Fruit fly (Drosophila melanogaster): Measurements from ENCODE around the gene CG13042.

Gene CG13042

dm6 chr3L:16337739-16338138, 29.5 kb upstream of the CG13042 start (continued):
- TF ChIP-seq gsb-n (tag; optimal IDR thresholded peaks at IDR 0.05) = no peak
- no peak for TF ChIP-seq nerfin-1 (tag; optimal IDR thresholded peaks at IDR 0.05)
- no peak for TF ChIP-seq CG3995 (GFP tag; optimal IDR thresholded peaks at IDR 0.05)
- peak; percentile 47 for TF ChIP-seq Awh (GFP tag; IDR thresholded peaks at IDR 0.05)
- TF ChIP-seq CG32532 (GFP tag; IDR thresholded peaks at IDR 0.05) = 0 out of 2 replicates have a peak, but pooled peaks have one; percentile 10
- no peak for TF ChIP-seq danr (GFP tag; IDR thresholded peaks at IDR 0.05)
- no peak for TF ChIP-seq CG3726 (GFP tag; IDR thresholded peaks at IDR 0.05)
- TF ChIP-seq pros (GFP tag; optimal IDR thresholded peaks at IDR 0.05) = peak; percentile 62
- no peak for TF ChIP-seq CG9437 (GFP tag; optimal IDR thresholded peaks at IDR 0.05)
- no peak for TF ChIP-seq Chrac-16 (GFP tag; optimal IDR thresholded peaks at IDR 0.05)
- no peak for TF ChIP-seq Adf1 (GFP tag; IDR thresholded peaks at IDR 0.05)
- no peak for TF ChIP-seq CG3407 (GFP tag; optimal IDR thresholded peaks at IDR 0.05)
- no peak for TF ChIP-seq CG11398 (GFP tag; optimal IDR thresholded peaks at IDR 0.05)
- TF ChIP-seq CG16863 (GFP tag; optimal IDR thresholded peaks at IDR 0.05) = no peak
- TF ChIP-seq oc (tag; optimal IDR thresholded peaks at IDR 0.05) = peak; percentile 47
- TF ChIP-seq ftz-f1 (GFP tag; optimal IDR thresholded peaks at IDR 0.05) = peak; percentile 48
- no peak for TF ChIP-seq sim (GFP tag; IDR thresholded peaks at IDR 0.05)
- TF ChIP-seq CG17568 (GFP tag; optimal IDR thresholded peaks at IDR 0.05) = no peak
- peak; percentile 61 for TF ChIP-seq onecut (GFP tag; IDR thresholded peaks at IDR 0.05)
- 0 out of 2 replicates have a peak, but pooled peaks have one; percentile 10 for TF ChIP-seq CG43689 (GFP tag; IDR thresholded peaks at IDR 0.05)
- peak; percentile 66 for TF ChIP-seq sd (tag; optimal IDR thresholded peaks at IDR 0.05)
- no peak for TF ChIP-seq zf30C (GFP tag; optimal IDR thresholded peaks at IDR 0.05)
- TF ChIP-seq CG8924 (tag; optimal IDR thresholded peaks at IDR 0.05) = no peak
- TF ChIP-seq vvl (GFP tag; IDR thresholded peaks at IDR 0.05) = peak; percentile 83
- TF ChIP-seq gfzf (GFP tag; optimal IDR thresholded peaks at IDR 0.05) = no peak
- no peak for TF ChIP-seq NfI (GFP tag; optimal IDR thresholded peaks at IDR 0.05)

dm6 chr3L:16334876-16335275, 26.6 kb upstream of the CG13042 start:
- 0 out of 3 replicates have a peak, but pooled peaks have one; percentile 13 for TF ChIP-seq zen2 (GFP tag; IDR thresholded peaks at IDR 0.05; ENCODE audit: partially characterized antibody)
- no peak for TF ChIP-seq mld (GFP tag; IDR thresholded peaks at IDR 0.05; ENCODE audit: partially characterized antibody)
- peak; percentile 96 for TF ChIP-seq CG15514 (GFP tag; optimal IDR thresholded peaks at IDR 0.05)
- peak in 1 of 3 experiments; percentile 53 for TF ChIP-seq lola (GFP tag; optimal IDR thresholded peaks at IDR 0.05)
- no peak for TF ChIP-seq Rfx (GFP tag; IDR thresholded peaks at IDR 0.05)
- TF ChIP-seq E2f2 (GFP tag; IDR thresholded peaks at IDR 0.05) = peak; percentile 9; the same call in 1 of the 2 replicates
- no peak for TF ChIP-seq CG8290 (GFP tag; optimal IDR thresholded peaks at IDR 0.05)
- TF ChIP-seq CG8290 (tag; optimal IDR thresholded peaks at IDR 0.05) = peak in 1 of 2 experiments; percentile 31
- peak; percentile 18; the same call in 1 of the 2 replicates for TF ChIP-seq Bgb (GFP tag; IDR thresholded peaks at IDR 0.05; ENCODE audit: partially characterized antibody)
- TF ChIP-seq CG18619 (GFP tag; optimal IDR thresholded peaks at IDR 0.05) = no peak
- TF ChIP-seq Med (GFP tag) = peak; percentile 75
- TF ChIP-seq vvl (GFP tag; IDR thresholded peaks at IDR 0.05) = peak; percentile 24; the same call in 1 of the 2 replicates
- no peak for TF ChIP-seq Hr78 (GFP tag; optimal IDR thresholded peaks at IDR 0.05)
- no peak for TF ChIP-seq Max (GFP tag; optimal IDR thresholded peaks at IDR 0.05)
- TF ChIP-seq CG11085 (GFP tag; IDR thresholded peaks at IDR 0.05) = no peak
- peak; percentile 38; the same call in 1 of the 2 replicates for TF ChIP-seq bbx (GFP tag; IDR thresholded peaks at IDR 0.05; ENCODE audit: partially characterized antibody)
- no peak for TF ChIP-seq tgo (GFP tag; IDR thresholded peaks at IDR 0.05)
- no peak for TF ChIP-seq BtbVII (GFP tag; optimal IDR thresholded peaks at IDR 0.05)
- peak; percentile 58; the same call in 1 of the 3 replicates for TF ChIP-seq ci (GFP tag; IDR thresholded peaks at IDR 0.05)
- TF ChIP-seq aop (GFP tag; IDR thresholded peaks at IDR 0.05) = no peak
- TF ChIP-seq CG6683 (GFP tag; optimal IDR thresholded peaks at IDR 0.05) = no peak
- peak; percentile 46 for TF ChIP-seq CG12769 (tag; optimal IDR thresholded peaks at IDR 0.05)
- TF ChIP-seq z (GFP tag; IDR thresholded peaks at IDR 0.05) = no peak
- peak; percentile 44 for TF ChIP-seq ftz-f1 (GFP tag; optimal IDR thresholded peaks at IDR 0.05)
- peak; percentile 35; the same call in 1 of the 2 replicates for TF ChIP-seq CG17612 (GFP tag; IDR thresholded peaks at IDR 0.05)
- TF ChIP-seq CG18011 (GFP tag; optimal IDR thresholded peaks at IDR 0.05) = no peak
